Worm (Caenorhabditis elegans): ENCODE results near the gene tdo-2.

tdo-2 gene

ce11 chrIII:5965368-5965767 lies 45.6 kb upstream of the tdo-2 start:
- TF ChIP-seq elt-1 (tag; optimal IDR thresholded peaks at IDR 0.05) (peak; percentile 75), unc-39 (tag; optimal IDR thresholded peaks at IDR 0.05) (no peak), pha-4 (tag; optimal IDR thresholded peaks at IDR 0.05) (peak; percentile 10), elt-2 (tag; optimal IDR thresholded peaks at IDR 0.05) (no peak)

ce11 chrIII:5964058-5964632 lies 44.4 kb upstream of the tdo-2 start:
- peak; percentile 54 for TF ChIP-seq elt-2 (tag; optimal IDR thresholded peaks at IDR 0.05)
- peak; percentile 49 for TF ChIP-seq pha-4 (tag; optimal IDR thresholded peaks at IDR 0.05)
- peak in 1 of 3 experiments; percentile 11 for TF ChIP-seq elt-3 (tag; optimal IDR thresholded peaks at IDR 0.05)
- no peak for TF ChIP-seq aly-2 (tag; optimal IDR thresholded peaks at IDR 0.05)
- TF ChIP-seq nhr-76 (tag; optimal IDR thresholded peaks at IDR 0.05), result no peak

ce11 chrIII:5961560-5961959 lies 41.8 kb upstream of the tdo-2 start:
- no peak for TF ChIP-seq mdl-1 (tag; optimal IDR thresholded peaks at IDR 0.05)
- TF ChIP-seq nhr-237 (tag; optimal IDR thresholded peaks at IDR 0.05), result no peak
- TF ChIP-seq fkh-2 (tag; optimal IDR thresholded peaks at IDR 0.05), result no peak
- TF ChIP-seq ama-1 (optimal IDR thresholded peaks at IDR 0.05), result no peak
- TF ChIP-seq lsy-12 (tag; optimal IDR thresholded peaks at IDR 0.05), result no peak
- no peak for TF ChIP-seq nhr-67 (tag; optimal IDR thresholded peaks at IDR 0.05)
- TF ChIP-seq zag-1 (tag; optimal IDR thresholded peaks at IDR 0.05), result no peak
- TF ChIP-seq R02D3.7 (tag; optimal IDR thresholded peaks at IDR 0.05), result no peak
- no peak for TF ChIP-seq ZK546.5 (tag; optimal IDR thresholded peaks at IDR 0.05)
- no peak for TF ChIP-seq elt-1 (tag; optimal IDR thresholded peaks at IDR 0.05)
- no peak for TF ChIP-seq skn-1 (tag; optimal IDR thresholded peaks at IDR 0.05)

ce11 chrIII:5959049-5959448 lies 39.3 kb upstream of the tdo-2 start:
- TF ChIP-seq mml-1 (tag; optimal IDR thresholded peaks at IDR 0.05) (no peak), pha-4 (tag; optimal IDR thresholded peaks at IDR 0.05) (peak; percentile 39)

ce11 chrIII:5958172-5958886 lies 38.6 kb upstream of the tdo-2 start, which contains the start of the genes nono-1 and nop-1:
Gene nono-1, minus strand, starts transcription at chrIII:5958246.
Gene nop-1, plus strand, starts transcription at chrIII:5958722.
- peak; percentile 1 for TF ChIP-seq hmg-11 (tag; optimal IDR thresholded peaks at IDR 0.05)
- TF ChIP-seq tbx-2 (tag; optimal IDR thresholded peaks at IDR 0.05), result no peak
- TF ChIP-seq snpc-4 (tag; optimal IDR thresholded peaks at IDR 0.05), result peak; percentile 36
- peak; percentile 84 for TF ChIP-seq nfya-1 (tag; optimal IDR thresholded peaks at IDR 0.05; ENCODE audit: insufficient read depth)

ce11 chrIII:5953913-5954290 lies 34.1 kb upstream of the tdo-2 start:
- no peak for TF ChIP-seq eor-1 (tag; optimal IDR thresholded peaks at IDR 0.05)
- no peak for TF ChIP-seq R02D3.7 (tag; optimal IDR thresholded peaks at IDR 0.05)
- TF ChIP-seq snpc-4 (tag; optimal IDR thresholded peaks at IDR 0.05), result no peak
- no peak for TF ChIP-seq mml-1 (tag; optimal IDR thresholded peaks at IDR 0.05)
- TF ChIP-seq nhr-11 (tag; optimal IDR thresholded peaks at IDR 0.05), result no peak
- no peak for TF ChIP-seq nfya-1 (tag; optimal IDR thresholded peaks at IDR 0.05; ENCODE audit: insufficient read depth)
- TF ChIP-seq ama-1 (optimal IDR thresholded peaks at IDR 0.05), result no peak
- no peak for TF ChIP-seq hmg-11 (tag; optimal IDR thresholded peaks at IDR 0.05)
- no peak for TF ChIP-seq lin-39 (tag; optimal IDR thresholded peaks at IDR 0.05)
- no peak for TF ChIP-seq ztf-4 (tag; optimal IDR thresholded peaks at IDR 0.05)
- TF ChIP-seq ceh-9 (tag; optimal IDR thresholded peaks at IDR 0.05), result no peak

- TF ChIP-seq lin-39 (tag; optimal IDR thresholded peaks at IDR 0.05), result no peak
- TF ChIP-seq ztf-4 (tag; optimal IDR thresholded peaks at IDR 0.05), result peak; percentile 6
- TF ChIP-seq nhr-12 (tag; optimal IDR thresholded peaks at IDR 0.05), result no peak
- no peak for TF ChIP-seq egl-5 (tag; optimal IDR thresholded peaks at IDR 0.05)
- no peak for TF ChIP-seq elt-3 (tag; optimal IDR thresholded peaks at IDR 0.05)
- no peak for TF ChIP-seq elt-2 (tag; optimal IDR thresholded peaks at IDR 0.05)
- no peak for TF ChIP-seq lsy-12 (tag; optimal IDR thresholded peaks at IDR 0.05)
- no peak for TF ChIP-seq mml-1 (tag; optimal IDR thresholded peaks at IDR 0.05)
- TF ChIP-seq unc-39 (tag; optimal IDR thresholded peaks at IDR 0.05), result no peak
- no peak for TF ChIP-seq tbx-2 (tag; optimal IDR thresholded peaks at IDR 0.05)
- no peak for TF ChIP-seq unc-62 (GFP tag; optimal IDR thresholded peaks at IDR 0.05)
- TF ChIP-seq skn-1 (tag; optimal IDR thresholded peaks at IDR 0.05), result no peak
- no peak for TF ChIP-seq fkh-2 (tag; optimal IDR thresholded peaks at IDR 0.05)
- no peak for TF ChIP-seq ztf-11 (tag; optimal IDR thresholded peaks at IDR 0.05)
- TF ChIP-seq eor-1 (tag; optimal IDR thresholded peaks at IDR 0.05), result no peak
- no peak for TF ChIP-seq hmg-11 (tag; optimal IDR thresholded peaks at IDR 0.05)
- TF ChIP-seq ceh-28 (tag; optimal IDR thresholded peaks at IDR 0.05), result no peak
- no peak for TF ChIP-seq fkh-10 (GFP tag; optimal IDR thresholded peaks at IDR 0.05)
- no peak for TF ChIP-seq nhr-237 (tag; optimal IDR thresholded peaks at IDR 0.05)
- TF ChIP-seq ama-1 (optimal IDR thresholded peaks at IDR 0.05), result peak; percentile 35
- no peak for TF ChIP-seq elt-1 (tag; optimal IDR thresholded peaks at IDR 0.05)
- peak; percentile 42 for TF ChIP-seq nhr-23 (tag; optimal IDR thresholded peaks at IDR 0.05)
- no peak for TF ChIP-seq ceh-16 (tag; optimal IDR thresholded peaks at IDR 0.05)
- TF ChIP-seq ZK546.5 (tag; optimal IDR thresholded peaks at IDR 0.05), result no peak
These were observed 33.5 kb upstream of the tdo-2 start for ce11 chrIII:5953041-5953912.

All from whole organism, L3 larva.